Fruit fly (Drosophila melanogaster) whole organism: ENCODE data around the gene CG7519.

ENCODE experiments used
- EcR ChIP-seq, 2 experiments: fragments of >200 bp; optimal IDR thresholded peaks; 2 replicates each; lab custom pipeline; 2017; ENCODE audit warnings: missing biosample characterization in 2 of 2, missing genetic modification characterization in 2 of 2, missing genetic modification reagents in 2 of 2
- psq ChIP-seq: fragments of >200 bp; optimal IDR thresholded peaks from 2 replicates; lab custom pipeline; 2017
- usp ChIP-seq: fragments of >200 bp; optimal IDR thresholded peaks from 2 replicates; lab custom pipeline; 2017; ENCODE audit warnings: missing biosample characterization, missing genetic modification characterization, mixed read lengths

DNA sequence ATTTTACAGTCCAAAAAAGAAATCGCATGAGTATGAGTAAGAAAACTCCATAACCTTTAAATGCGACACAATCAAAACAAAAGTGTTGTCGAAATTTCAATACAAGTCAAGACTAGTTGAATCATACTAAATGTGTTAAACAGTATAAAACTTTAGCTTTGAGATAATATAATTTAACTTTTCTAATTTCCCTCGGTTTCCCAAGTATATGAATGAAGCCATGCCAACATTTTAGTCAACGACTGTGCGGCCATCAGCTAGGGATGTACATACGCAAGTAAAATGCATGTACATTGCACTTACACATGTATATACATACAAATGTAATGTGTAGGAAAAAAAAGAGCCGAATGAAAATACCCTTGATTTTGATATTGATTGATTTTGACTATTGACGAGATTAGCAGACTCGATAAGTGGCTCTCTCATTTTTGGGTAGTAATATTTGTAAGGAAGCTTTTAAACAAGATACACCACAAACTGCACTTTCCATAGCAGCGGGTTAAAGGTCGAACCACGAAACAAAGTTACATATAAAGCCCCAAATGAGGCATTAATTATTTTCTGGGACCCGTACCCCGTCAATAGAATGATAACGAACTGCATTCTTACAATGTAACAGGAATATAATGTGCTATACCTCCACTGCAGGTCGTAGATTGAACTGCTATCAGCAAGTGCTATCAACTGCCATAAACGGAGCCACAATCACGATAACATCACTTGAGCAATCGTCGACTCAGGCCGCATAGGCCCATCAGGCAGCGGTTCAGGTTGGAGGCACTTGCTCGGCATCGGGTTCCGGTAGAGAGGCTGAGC lies 31.4 kb downstream of the CG7519 start:
- TF ChIP-seq EcR (GFP tag; optimal IDR thresholded peaks at IDR 0.05; lab: Kevin White, UChicago) (no peak), psq (lab: Kevin White, UChicago) (no peak), usp (GFP tag; lab: Kevin White, UChicago) (no peak)
